Worm (Caenorhabditis elegans): ENCODE measurements around the gene ZK896.5.

ce11 chrIV:12855248-12855647, 24.2 kb downstream of the ZK896.5 start, which contains the start of gene nstp-5:
- TF ChIP-seq unc-130 (GFP tag; optimal IDR thresholded peaks at IDR 0.05) (no peak), pqm-1 (tag; optimal IDR thresholded peaks at IDR 0.05) (no peak), snpc-4 (tag; optimal IDR thresholded peaks at IDR 0.05) (no peak), lin-1 (GFP tag; IDR thresholded peaks at IDR 0.05) (no peak), zag-1 (tag; optimal IDR thresholded peaks at IDR 0.05) (no peak), nhr-77 (tag; optimal IDR thresholded peaks at IDR 0.05) (no peak), ceh-82 (tag; optimal IDR thresholded peaks at IDR 0.05) (no peak), ces-1 (GFP tag; optimal IDR thresholded peaks at IDR 0.05) (no peak), ceh-28 (tag; optimal IDR thresholded peaks at IDR 0.05) (no peak), lin-39 (tag; optimal IDR thresholded peaks at IDR 0.05) (no peak), egl-27 (tag; optimal IDR thresholded peaks at IDR 0.05) (no peak), mdl-1 (tag; optimal IDR thresholded peaks at IDR 0.05) (no peak), lin-13 (GFP tag; optimal IDR thresholded peaks at IDR 0.05) (no peak)
